Fruit fly (Drosophila melanogaster) whole organism, adult: ENCODE data around the gene RecQ4.
A peak's percentile ranks its signal among the peaks of the same experiment; 100 is the strongest.

ENCODE experiments used
- CG11617 ChIP-seq: fragments of 200-800 bp; sonication (Bioruptor generic); optimal IDR thresholded peaks from 2 replicates; lab custom pipeline; 2017; ENCODE audit warnings: mild to moderate bottlenecking, missing biosample characterization, missing genetic modification reagents, missing genetic modification characterization
- CG12768 ChIP-seq: fragments of 200-800 bp; sonication (Bioruptor generic); optimal IDR thresholded peaks from 2 replicates; lab custom pipeline; 2017; ENCODE audit warnings: missing biosample characterization, missing genetic modification characterization, mild to moderate bottlenecking, moderate library complexity, missing genetic modification reagents
- CG14711 ChIP-seq: fragments of 200-800 bp; sonication (Bioruptor generic); optimal IDR thresholded peaks from 2 replicates; lab custom pipeline; 2018; ENCODE audit warnings: missing biosample characterization, mild to moderate bottlenecking, missing genetic modification characterization, moderate library complexity
- CG1620 ChIP-seq: fragments of 200-800 bp; sonication (Bioruptor generic); optimal IDR thresholded peaks from 2 replicates; lab custom pipeline; 2016; ENCODE audit warnings: missing biosample characterization, missing genetic modification characterization
- CG33017 ChIP-seq: fragments of 200-800 bp; sonication (Bioruptor generic); optimal IDR thresholded peaks from 2 replicates; lab custom pipeline; 2018; ENCODE audit warnings: missing biosample characterization, mild to moderate bottlenecking, missing genetic modification characterization, moderate library complexity
- CG5204 ChIP-seq: fragments of 200-800 bp; sonication (Bioruptor generic); optimal IDR thresholded peaks from 2 replicates; lab custom pipeline; 2016; ENCODE audit warnings: missing biosample characterization, missing genetic modification characterization
- CG7045 ChIP-seq: fragments of 200-800 bp; sonication (Bioruptor generic); optimal IDR thresholded peaks from 2 replicates; lab custom pipeline; 2017; ENCODE audit warnings: missing biosample characterization, mild to moderate bottlenecking, missing genetic modification characterization
- CG7101 ChIP-seq: fragments of 200-800 bp; sonication (Bioruptor generic); optimal IDR thresholded peaks from 2 replicates; lab custom pipeline; 2018; ENCODE audit warnings: missing biosample characterization, mild to moderate bottlenecking, missing genetic modification characterization, moderate library complexity
- Clk ChIP-seq: fragments of 200-800 bp; sonication (Bioruptor generic); optimal IDR thresholded peaks from 2 replicates; lab custom pipeline; 2017; ENCODE audit warnings: missing biosample characterization, missing genetic modification characterization
- Crg-1 ChIP-seq: fragments of 200-800 bp; sonication (Bioruptor generic); optimal IDR thresholded peaks from 2 replicates; lab custom pipeline; 2016; ENCODE audit warnings: missing biosample characterization, missing genetic modification characterization
- Hr96 ChIP-seq: fragments of 200-800 bp; sonication (Bioruptor generic); optimal IDR thresholded peaks from 2 replicates; lab custom pipeline; 2016; ENCODE audit warnings: missing biosample characterization, missing genetic modification characterization
- Mnt ChIP-seq: fragments of 200-800 bp; sonication (Bioruptor generic); optimal IDR thresholded peaks from 2 replicates; lab custom pipeline; 2016; ENCODE audit warnings: missing biosample characterization, mild to moderate bottlenecking, missing genetic modification characterization
- bab1 ChIP-seq: fragments of 200-800 bp; sonication (Bioruptor generic); optimal IDR thresholded peaks from 3 replicates; lab custom pipeline; 2019; ENCODE audit warnings: missing biosample characterization, mild to moderate bottlenecking, missing genetic modification characterization, moderate library complexity
- cic ChIP-seq: fragments of 200-800 bp; sonication (Bioruptor generic); optimal IDR thresholded peaks from 2 replicates; lab custom pipeline; 2017; ENCODE audit warnings: missing biosample characterization, mild to moderate bottlenecking, missing genetic modification characterization, moderate library complexity
- cnc ChIP-seq, 2 experiments: fragments of >200 bp; optimal IDR thresholded peaks; 2 replicates each; lab custom pipeline; 2017
- kay ChIP-seq: fragments of 200-800 bp; sonication (Bioruptor generic); peaks from one replicate; lab custom pipeline; 2016; ENCODE audit warnings: missing biosample characterization, missing genetic modification characterization, borderline replicate concordance
- ovo ChIP-seq: fragments of 200-800 bp; sonication (Bioruptor generic); optimal IDR thresholded peaks from 2 replicates; lab custom pipeline; 2016; ENCODE audit warnings: missing biosample characterization, missing genetic modification characterization
- pad ChIP-seq: fragments of 200-800 bp; sonication (Bioruptor generic); optimal IDR thresholded peaks from 3 replicates; lab custom pipeline; 2017; ENCODE audit warnings: missing biosample characterization, missing genetic modification characterization, mild to moderate bottlenecking, moderate library complexity, missing genetic modification reagents
- tj ChIP-seq: fragments of 200-800 bp; sonication (Bioruptor generic); optimal IDR thresholded peaks from 3 replicates; lab custom pipeline; 2017; ENCODE audit warnings: missing biosample characterization, mild to moderate bottlenecking, missing genetic modification characterization, moderate library complexity
- toe ChIP-seq: fragments of 200-800 bp; sonication (Bioruptor generic); optimal IDR thresholded peaks from 2 replicates; lab custom pipeline; 2016; ENCODE audit warnings: missing biosample characterization, missing genetic modification characterization

RecQ4 gene

DNA sequence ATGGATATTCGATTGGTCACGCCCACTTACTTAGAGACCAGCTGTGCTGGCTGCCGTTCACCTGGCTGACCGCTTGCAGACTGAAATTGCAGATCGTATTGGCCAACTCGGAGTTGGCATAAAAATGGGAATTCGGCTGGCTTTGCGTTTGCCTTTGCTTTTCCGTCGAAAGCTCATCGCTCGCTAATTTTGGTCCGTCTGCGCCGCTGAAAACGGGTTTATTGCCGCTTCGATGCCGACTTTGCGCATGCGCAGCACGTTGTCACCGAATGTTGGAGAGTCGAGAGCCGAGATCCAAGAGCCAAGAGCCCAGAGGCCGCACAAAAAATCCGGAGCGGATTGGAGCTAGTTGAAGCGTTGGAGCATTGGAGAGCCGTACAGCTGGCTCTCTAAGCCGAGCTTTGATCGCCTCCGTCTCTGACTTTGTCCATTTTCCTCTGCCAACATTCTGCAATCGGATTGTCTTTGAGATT lies 24.0 kb downstream of the RecQ4 start, which contains the start of gene CG13676:
Gene CG13676 (minus strand): TSS at position 87 of the 473 bp plus-strand sequence.
- TF ChIP-seq Hr96: no peak
- TF ChIP-seq CG12768 (GFP tag; lab: Kevin White, UChicago): no peak

DNA sequence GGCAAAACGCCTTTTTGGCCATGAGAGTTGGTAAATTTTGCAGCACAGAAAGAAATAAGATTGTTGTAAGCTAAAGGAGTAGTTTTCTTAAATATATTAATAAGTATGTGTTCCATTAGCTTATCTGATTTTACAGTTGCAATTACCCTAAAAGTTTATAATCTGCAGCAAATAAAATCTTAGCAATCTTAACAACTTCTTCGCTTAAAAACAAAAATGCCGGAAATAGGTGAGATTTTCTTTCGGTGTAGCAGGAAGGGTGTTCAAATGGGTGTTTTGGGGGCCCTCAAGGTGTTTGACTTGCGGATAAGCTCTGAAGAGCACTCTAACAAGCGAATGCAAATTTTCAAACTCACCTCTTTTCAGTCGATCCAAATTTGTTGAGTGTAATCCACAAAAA lies 25.0 kb downstream of the RecQ4 start:
- TF ChIP-seq CG1620 (GFP tag; lab: Kevin White, UChicago) (no peak), CG5204 (GFP tag; lab: Kevin White, UChicago) (no peak), kay (GFP tag; lab: Kevin White, UChicago) (no peak), cnc (optimal IDR thresholded peaks at IDR 0.05; lab: Kevin White, UChicago) (no peak), CG33017 (tag; lab: Kevin White, UChicago) (no peak), CG7101 (tag; lab: Kevin White, UChicago) (no peak), CG7045 (GFP tag; lab: Kevin White, UChicago) (no peak), Hr96 (no peak), CG11617 (GFP tag; lab: Kevin White, UChicago) (no peak), CG14711 (tag; lab: Kevin White, UChicago) (no peak), Mnt (GFP tag; lab: Kevin White, UChicago) (no peak)

DNA sequence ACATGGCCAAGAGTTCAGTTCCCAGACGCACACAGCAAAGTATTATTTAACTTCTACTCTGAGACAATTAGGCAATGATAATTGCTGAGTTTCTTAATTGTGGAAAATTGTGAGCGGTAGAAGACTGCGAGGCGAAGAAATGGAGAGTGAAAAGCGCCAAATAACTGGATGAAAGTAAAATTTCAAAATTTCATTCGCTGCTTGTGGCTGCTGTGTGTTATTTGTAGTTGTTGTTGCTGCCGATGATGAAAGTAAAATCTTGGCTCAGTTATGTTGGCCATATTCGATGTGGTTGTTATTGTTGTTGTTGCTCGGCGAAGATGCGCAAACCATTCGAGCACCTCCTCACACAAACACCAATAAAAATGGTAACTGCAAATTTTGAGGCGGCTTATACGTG lies 25.5 kb downstream of the RecQ4 start:
- TF ChIP-seq Crg-1 (GFP tag; lab: Kevin White, UChicago) (no peak), tj (no peak), pad (no peak), ovo (GFP tag; lab: Kevin White, UChicago) (no peak), toe (no peak), cic (no peak), CG33017 (tag; lab: Kevin White, UChicago) (no peak), CG11617 (GFP tag; lab: Kevin White, UChicago) (no peak), CG7101 (tag; lab: Kevin White, UChicago) (no peak), cnc (optimal IDR thresholded peaks at IDR 0.05; lab: Kevin White, UChicago) (no peak)

DNA sequence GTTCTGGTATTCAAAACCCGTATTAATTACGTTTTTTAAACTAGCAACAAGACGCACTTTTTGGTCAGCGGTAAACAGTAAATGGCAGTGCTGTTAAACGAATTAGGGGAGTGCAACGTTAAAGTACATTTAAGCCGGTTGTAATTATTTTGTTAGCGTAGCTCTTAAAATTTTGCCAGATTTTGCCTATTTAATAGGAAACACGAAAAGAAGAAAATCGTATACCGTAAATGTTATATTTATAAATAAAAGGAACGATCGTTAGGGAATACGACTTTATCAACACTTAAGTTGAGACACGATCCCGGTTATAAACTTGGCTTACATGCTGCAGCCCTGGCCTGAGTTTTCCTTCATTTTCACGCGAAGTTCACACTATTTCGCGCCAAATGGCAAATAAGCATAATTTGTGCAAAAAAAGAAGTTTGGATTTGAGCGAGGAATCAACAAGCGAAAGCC lies 38.3 kb downstream of the RecQ4 start, which contains the start of the genes Setx and mus301:
Gene Setx (minus strand): TSS at position 51 of the 459 bp plus-strand sequence.
Gene mus301 (plus strand): TSS at position 361 of the 459 bp plus-strand sequence.
- TF ChIP-seq cic (peak; percentile 34), CG33017 (tag; lab: Kevin White, UChicago) (peak; percentile 58), kay (GFP tag; lab: Kevin White, UChicago) (no peak), toe (peak; percentile 89), CG7045 (GFP tag; lab: Kevin White, UChicago) (peak; percentile 81), Clk (GFP tag; lab: Kevin White, UChicago) (peak; percentile 68), Hr96 (peak; percentile 80), cnc (optimal IDR thresholded peaks at IDR 0.05; lab: Kevin White, UChicago) (no peak), pad (peak; percentile 82), tj (peak; percentile 72), CG12768 (GFP tag; lab: Kevin White, UChicago) (peak; percentile 88), CG1620 (GFP tag; lab: Kevin White, UChicago) (peak; percentile 90), Crg-1 (GFP tag; lab: Kevin White, UChicago) (peak; percentile 91), Mnt (GFP tag; lab: Kevin White, UChicago) (peak; percentile 76), CG5204 (GFP tag; lab: Kevin White, UChicago) (peak; percentile 89), CG11617 (GFP tag; lab: Kevin White, UChicago) (peak; percentile 83), CG14711 (tag; lab: Kevin White, UChicago) (peak; percentile 74), ovo (GFP tag; lab: Kevin White, UChicago) (peak; percentile 90), bab1 (GFP tag; lab: Kevin White, UChicago) (peak; percentile 82), CG7101 (tag; lab: Kevin White, UChicago) (peak; percentile 84)

DNA sequence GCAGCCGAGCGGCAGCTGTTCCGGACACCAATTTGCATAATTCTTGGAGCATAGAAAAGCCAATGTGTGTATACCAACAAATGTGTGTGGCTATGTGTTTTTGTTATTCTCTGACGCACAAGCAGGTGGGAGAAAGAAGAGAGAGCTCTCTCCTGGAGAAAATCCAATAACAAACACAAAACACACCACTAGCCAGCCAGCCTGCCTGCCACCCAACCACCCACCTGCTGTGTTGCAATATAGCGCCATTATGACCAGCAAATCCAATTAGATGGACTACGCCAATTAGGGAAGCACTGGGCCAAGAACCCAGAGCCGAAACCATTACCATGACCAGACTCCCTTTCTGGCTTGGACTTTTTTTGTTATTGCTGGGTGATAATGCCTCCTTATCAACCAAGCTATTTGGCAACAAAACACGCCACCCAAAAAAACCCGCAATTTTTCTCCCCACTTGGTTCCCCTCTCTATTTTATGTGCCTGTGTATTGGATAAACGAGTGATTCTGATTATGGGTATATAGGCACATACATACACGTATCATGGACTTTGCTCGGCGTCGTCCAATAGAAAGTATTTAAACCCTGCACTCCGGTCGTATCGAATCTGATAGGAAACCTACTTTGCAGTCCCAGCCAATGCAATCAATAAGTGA lies 47.3 kb downstream of the RecQ4 start:
- TF ChIP-seq kay (GFP tag; lab: Kevin White, UChicago): no peak
- TF ChIP-seq CG5204 (GFP tag; lab: Kevin White, UChicago): peak; percentile 42
- TF ChIP-seq CG33017 (tag; lab: Kevin White, UChicago): no peak
- peak; percentile 54 for TF ChIP-seq pad
- no peak for TF ChIP-seq ovo (GFP tag; lab: Kevin White, UChicago)
- TF ChIP-seq cic: peak; percentile 6
- peak; percentile 27 for TF ChIP-seq CG14711 (tag; lab: Kevin White, UChicago)
- no peak for TF ChIP-seq CG11617 (GFP tag; lab: Kevin White, UChicago)
- peak; percentile 60 for TF ChIP-seq Mnt (GFP tag; lab: Kevin White, UChicago)
- TF ChIP-seq tj: no peak
- no peak for TF ChIP-seq cnc (optimal IDR thresholded peaks at IDR 0.05; lab: Kevin White, UChicago)
- TF ChIP-seq bab1 (GFP tag; lab: Kevin White, UChicago): no peak
- TF ChIP-seq Hr96: no peak
- TF ChIP-seq CG1620 (GFP tag; lab: Kevin White, UChicago): no peak
- TF ChIP-seq toe: peak; percentile 34
- peak; percentile 38 for TF ChIP-seq CG7045 (GFP tag; lab: Kevin White, UChicago)
- no peak for TF ChIP-seq Clk (GFP tag; lab: Kevin White, UChicago)
- no peak for TF ChIP-seq CG7101 (tag; lab: Kevin White, UChicago)
- peak; percentile 72 for TF ChIP-seq CG12768 (GFP tag; lab: Kevin White, UChicago)

DNA sequence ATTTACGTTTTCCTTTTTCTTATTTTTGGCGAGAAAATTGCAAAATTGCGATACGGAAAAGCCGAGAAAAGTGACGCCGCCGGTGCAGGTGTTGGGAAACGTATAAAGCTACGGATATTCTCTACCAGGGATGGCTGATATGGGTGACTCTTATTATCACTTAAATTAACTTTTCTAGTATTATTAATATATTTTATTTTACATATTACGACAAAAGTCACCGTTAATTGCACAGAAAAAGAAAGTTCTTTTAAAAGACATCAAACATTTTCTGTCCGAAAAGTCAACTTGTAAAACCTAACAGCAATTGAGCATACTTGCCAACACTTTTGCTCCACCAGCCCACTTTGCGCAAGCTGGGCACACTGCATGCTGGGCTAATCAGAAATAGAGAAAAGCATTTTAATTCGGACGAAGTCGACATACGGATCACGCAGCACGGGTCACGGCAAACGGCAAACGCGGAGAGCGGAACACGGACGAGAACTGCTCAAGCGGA lies 48.0 kb downstream of the RecQ4 start, which contains the start of the genes Cds and Uba2:
Gene Cds (plus strand): TSS at position 51 of the 499 bp plus-strand sequence.
Gene Uba2 (minus strand): TSS at position 107 of the 499 bp plus-strand sequence.
- TF ChIP-seq CG5204 (GFP tag; lab: Kevin White, UChicago): peak; percentile 90
- peak; percentile 97 for TF ChIP-seq CG11617 (GFP tag; lab: Kevin White, UChicago)
- TF ChIP-seq CG1620 (GFP tag; lab: Kevin White, UChicago): peak; percentile 90
- peak; percentile 97 for TF ChIP-seq bab1 (GFP tag; lab: Kevin White, UChicago)
- TF ChIP-seq tj: peak; percentile 93
- TF ChIP-seq Clk (GFP tag; lab: Kevin White, UChicago): peak; percentile 92
- peak; percentile 98 for TF ChIP-seq CG7101 (tag; lab: Kevin White, UChicago)
- TF ChIP-seq ovo (GFP tag; lab: Kevin White, UChicago): peak; percentile 97
- no peak for TF ChIP-seq cnc (optimal IDR thresholded peaks at IDR 0.05; lab: Kevin White, UChicago)
- peak; percentile 96 for TF ChIP-seq Crg-1 (GFP tag; lab: Kevin White, UChicago)
- peak; percentile 87 for TF ChIP-seq cic
- peak; percentile 96 for TF ChIP-seq CG7045 (GFP tag; lab: Kevin White, UChicago)
- peak; percentile 95 for TF ChIP-seq CG33017 (tag; lab: Kevin White, UChicago)
- TF ChIP-seq Mnt (GFP tag; lab: Kevin White, UChicago): peak; percentile 89
- no peak for TF ChIP-seq kay (GFP tag; lab: Kevin White, UChicago)
- TF ChIP-seq CG12768 (GFP tag; lab: Kevin White, UChicago): peak; percentile 95
- TF ChIP-seq CG14711 (tag; lab: Kevin White, UChicago): peak; percentile 97
- TF ChIP-seq pad: peak; percentile 88
- peak; percentile 96 for TF ChIP-seq toe
- TF ChIP-seq Hr96: no peak
